Fruit fly (Drosophila melanogaster) whole organism, embryonic: ENCODE measurements around the gene Pp1alpha-96A.

ENCODE experiments used
- CG11723 ChIP-seq: fragments of 200-800 bp; sonication (Bioruptor generic); optimal IDR thresholded peaks from 2 replicates; lab custom pipeline; 2017; ENCODE audit warnings: missing biosample characterization, mild to moderate bottlenecking, missing genetic modification characterization
- CG15269 ChIP-seq: fragments of 200-800 bp; sonication (Bioruptor generic); optimal IDR thresholded peaks from 2 replicates; lab custom pipeline; 2018; ENCODE audit warnings: missing biosample characterization, mild to moderate bottlenecking, missing genetic modification characterization, moderate library complexity
- CG16863 ChIP-seq: fragments of 200-800 bp; sonication (Bioruptor generic); optimal IDR thresholded peaks from 3 replicates; lab custom pipeline; 2016; ENCODE audit warnings: missing biosample characterization, missing genetic modification characterization
- CG18262 ChIP-seq: fragments of 200-800 bp; optimal IDR thresholded peaks from 3 replicates; lab custom pipeline; 2019; ENCODE audit warnings: missing biosample characterization, mild to moderate bottlenecking, missing genetic modification characterization, moderate library complexity
- Opbp ChIP-seq: fragments of 200-800 bp; sonication (Bioruptor generic); IDR thresholded peaks from 3 replicates; pipeline ENCODE4 v1.3.6; 2022; ENCODE audit warnings: missing biosample characterization, missing genetic modification characterization; ENCODE audit not compliant: partially characterized antibody
- Rx ChIP-seq: fragments of 200-800 bp; sonication (Bioruptor generic); IDR thresholded peaks from 2 replicates; pipeline ENCODE4 v1.3.6; 2022; ENCODE audit warnings: missing biosample characterization, missing genetic modification characterization
- luna ChIP-seq: fragments of 200-800 bp; sonication (Bioruptor generic); optimal IDR thresholded peaks from 2 replicates; lab custom pipeline; 2016; ENCODE audit warnings: missing biosample characterization, missing genetic modification characterization
- mam ChIP-seq: fragments of 200-800 bp; sonication (Bioruptor generic); optimal IDR thresholded peaks from 3 replicates; lab custom pipeline; 2016; ENCODE audit warnings: missing biosample characterization, missing genetic modification characterization
- pita ChIP-seq: fragments of 200-800 bp; sonication (Bioruptor generic); optimal IDR thresholded peaks from 2 replicates; lab custom pipeline; 2017; ENCODE audit warnings: missing biosample characterization, mild to moderate bottlenecking, missing genetic modification characterization
- pum ChIP-seq: fragments of 200-800 bp; sonication (Bioruptor generic); optimal IDR thresholded peaks from 2 replicates; lab custom pipeline; 2016; ENCODE audit warnings: missing biosample characterization, missing genetic modification characterization
- zfh2 ChIP-seq: fragments of 200-800 bp; sonication (Bioruptor generic); optimal IDR thresholded peaks from 2 replicates; lab custom pipeline; 2016; ENCODE audit warnings: missing biosample characterization, missing genetic modification characterization

- TF ChIP-seq Opbp (GFP tag; lab: Robert Waterston, UW) (no peak), CG15269 (no peak), zfh2 (GFP tag; lab: Kevin White, UChicago) (no peak), luna (GFP tag; lab: Kevin White, UChicago) (no peak), CG18262 (no peak), CG16863 (GFP tag; lab: Kevin White, UChicago) (no peak), CG11723 (GFP tag; lab: Kevin White, UChicago) (no peak), Rx (GFP tag; lab: Robert Waterston, UW) (no peak), pum (GFP tag; lab: Kevin White, UChicago) (no peak), pita (GFP tag; lab: Kevin White, UChicago) (no peak), mam (no peak)
These were observed 30.1 kb downstream of the Pp1alpha-96A start for dm6 chr3R:24548216-24548615.
